Worm (Caenorhabditis elegans): ENCODE data around the gene mml-1.

mml-1 gene

ce11 chrIII:7335220-7335619, 39.3 kb downstream of the mml-1 start, which contains the start of gene F56C9.10:
Gene F56C9.10 (minus strand): TSS chrIII:7335316.
- TF ChIP-seq elt-2 (tag; optimal IDR thresholded peaks at IDR 0.05) (no peak), che-1 (tag; optimal IDR thresholded peaks at IDR 0.05) (no peak), F13H6.1 (tag; optimal IDR thresholded peaks at IDR 0.05) (no peak), ref-2 (tag; optimal IDR thresholded peaks at IDR 0.05) (peak; percentile 37), sdc-2 (tag; optimal IDR thresholded peaks at IDR 0.05) (peak; percentile 2), K02D7.2 (tag; optimal IDR thresholded peaks at IDR 0.05) (no peak), pqm-1 (tag; optimal IDR thresholded peaks at IDR 0.05) (no peak), hlh-6 (tag; optimal IDR thresholded peaks at IDR 0.05) (no peak), pros-1 (tag; optimal IDR thresholded peaks at IDR 0.05) (peak; percentile 54), sox-2 (GFP tag; IDR thresholded peaks at IDR 0.05) (no peak), ceh-48 (tag; optimal IDR thresholded peaks at IDR 0.05) (peak; percentile 9), unc-55 (GFP tag; optimal IDR thresholded peaks at IDR 0.05) (peak; percentile 89), nfya-1 (tag; optimal IDR thresholded peaks at IDR 0.05) (peak; percentile 76), Y22D7AL.16 (tag; optimal IDR thresholded peaks at IDR 0.05) (no peak), hlh-30 (tag; optimal IDR thresholded peaks at IDR 0.05; ENCODE audit: insufficient read depth) (peak; percentile 99), elt-4 (tag; optimal IDR thresholded peaks at IDR 0.05) (no peak), gmeb-2 (tag; optimal IDR thresholded peaks at IDR 0.05) (no peak), ceh-24 (tag; optimal IDR thresholded peaks at IDR 0.05) (no peak), ceh-14 (tag; optimal IDR thresholded peaks at IDR 0.05) (no peak), ztf-16 (tag; optimal IDR thresholded peaks at IDR 0.05) (no peak), pag-3 (tag; optimal IDR thresholded peaks at IDR 0.05; ENCODE audit: borderline replicate concordance) (no peak), ceh-18 (tag; optimal IDR thresholded peaks at IDR 0.05) (peak; percentile 93), dve-1 (tag; optimal IDR thresholded peaks at IDR 0.05) (no peak), ceh-6 (GFP tag; optimal IDR thresholded peaks at IDR 0.05) (no peak), dmd-4 (tag; optimal IDR thresholded peaks at IDR 0.05; ENCODE audit: borderline replicate concordance) (no peak), ceh-45 (GFP tag; IDR thresholded peaks at IDR 0.05) (no peak), hlh-13 (GFP tag; optimal IDR thresholded peaks at IDR 0.05) (no peak), unc-86 (tag; optimal IDR thresholded peaks at IDR 0.05) (no peak), unc-3 (GFP tag; conservative IDR thresholded peaks at IDR 0.05) (no peak), unc-3 (tag; optimal IDR thresholded peaks at IDR 0.05) (no peak), ceh-31 (tag; optimal IDR thresholded peaks at IDR 0.05) (peak; percentile 56), ceh-19 (GFP tag; optimal IDR thresholded peaks at IDR 0.05) (no peak), ets-4 (tag; optimal IDR thresholded peaks at IDR 0.05) (no peak), tbx-2 (tag; optimal IDR thresholded peaks at IDR 0.05) (peak; percentile 57), fkh-10 (GFP tag; optimal IDR thresholded peaks at IDR 0.05) (no peak), zip-5 (tag; optimal IDR thresholded peaks at IDR 0.05) (no peak), rnt-1 (tag; optimal IDR thresholded peaks at IDR 0.05) (peak; percentile 32), hlh-8 (tag; optimal IDR thresholded peaks at IDR 0.05) (peak; percentile 51), sox-4 (tag; optimal IDR thresholded peaks at IDR 0.05) (no peak), nhr-232 (tag; optimal IDR thresholded peaks at IDR 0.05) (no peak)

DNA sequence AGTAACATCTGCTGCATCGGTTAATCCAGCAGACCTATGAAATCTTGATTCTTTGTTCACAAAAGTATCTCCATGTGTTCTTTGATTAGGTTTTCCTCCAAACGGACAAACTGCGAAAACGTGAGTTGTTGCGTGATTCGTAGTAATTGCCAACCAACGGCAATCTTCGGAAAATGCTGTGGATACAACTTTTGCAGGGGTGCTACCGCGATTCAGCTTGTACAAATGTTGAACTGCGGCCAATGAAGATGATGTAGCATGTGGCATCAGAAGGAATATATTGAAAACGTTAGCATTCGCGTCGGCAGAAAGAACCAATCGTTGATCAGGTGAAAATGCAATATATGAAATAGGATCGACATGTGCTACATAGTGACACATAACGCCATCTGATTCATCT, 42.9 kb downstream of the mml-1 start:
- TF ChIP-seq unc-42 (tag; optimal IDR thresholded peaks at IDR 0.05) (no peak), tbx-7 (tag; optimal IDR thresholded peaks at IDR 0.05) (no peak), pha-4 (tag; optimal IDR thresholded peaks at IDR 0.05) (no peak), ceh-19 (GFP tag; optimal IDR thresholded peaks at IDR 0.05) (no peak), K02D7.2 (tag; optimal IDR thresholded peaks at IDR 0.05) (no peak), eyg-1 (tag; optimal IDR thresholded peaks at IDR 0.05) (no peak), fax-1 (tag; optimal IDR thresholded peaks at IDR 0.05) (no peak), che-1 (tag; optimal IDR thresholded peaks at IDR 0.05) (no peak), ceh-48 (tag; optimal IDR thresholded peaks at IDR 0.05) (no peak), T23F11.4 (GFP tag; optimal IDR thresholded peaks at IDR 0.05) (no peak), gmeb-2 (tag; optimal IDR thresholded peaks at IDR 0.05) (no peak)

All from whole organism, late embryonic.